Worm (Caenorhabditis elegans) whole organism, mixed stage, embryonic: ENCODE results near the gene irld-39.

Experiments used
- M03D4.4 ChIP-seq: sonication (generic microtip); optimal IDR thresholded peaks from 2 replicates; lab custom pipeline; 2017; ENCODE audit warnings: mild to moderate bottlenecking, missing genetic modification characterization, missing compliant biosample characterization
- bed-3 ChIP-seq: fragments of 200-800 bp; sonication (Bioruptor generic); optimal IDR thresholded peaks from 3 replicates; lab custom pipeline; 2018; ENCODE audit warnings: mild to moderate bottlenecking, missing genetic modification characterization, moderate library complexity, missing compliant biosample characterization
- blmp-1 ChIP-seq: fragments of 150-350 bp; optimal IDR thresholded peaks from 2 replicates; lab custom pipeline; 2014; ENCODE audit warnings: missing biosample characterization, missing genetic modification characterization
- ceh-39 ChIP-seq: fragments of 150-350 bp; optimal IDR thresholded peaks from 2 replicates; lab custom pipeline; 2014; ENCODE audit warnings: missing biosample characterization, missing genetic modification characterization
- ceh-83 ChIP-seq: fragments of 200-800 bp; sonication (Bioruptor generic); optimal IDR thresholded peaks from 2 replicates; lab custom pipeline; 2018; ENCODE audit warnings: mild to moderate bottlenecking, missing genetic modification characterization, missing compliant biosample characterization
- ces-1 ChIP-seq: fragments of 150-350 bp; optimal IDR thresholded peaks from 2 replicates; lab custom pipeline; 2014; ENCODE audit warnings: missing biosample characterization, missing genetic modification reagents, missing genetic modification characterization
- cnd-1 ChIP-seq: fragments of 200-800 bp; sonication (Bioruptor generic); optimal IDR thresholded peaks from 2 replicates; lab custom pipeline; 2018; ENCODE audit warnings: mild to moderate bottlenecking, missing genetic modification characterization, missing compliant biosample characterization
- elt-1 ChIP-seq: sonication (generic microtip); optimal IDR thresholded peaks from 2 replicates; lab custom pipeline; 2017; ENCODE audit warnings: missing genetic modification characterization, mild to moderate bottlenecking, missing compliant biosample characterization, antibody characterized with exemption, moderate library complexity, borderline replicate concordance; ENCODE audit not compliant: insufficient read depth
- elt-3 ChIP-seq: fragments of 150-350 bp; optimal IDR thresholded peaks from 2 replicates; lab custom pipeline; 2014; ENCODE audit warnings: missing biosample characterization, missing genetic modification characterization
- flh-1 ChIP-seq: fragments of 200-800 bp; sonication (Bioruptor generic); optimal IDR thresholded peaks from 2 replicates; lab custom pipeline; 2018; ENCODE audit warnings: mild to moderate bottlenecking, missing genetic modification characterization, moderate library complexity, missing compliant biosample characterization
- ham-2 ChIP-seq: fragments of 200-800 bp; sonication (Bioruptor generic); optimal IDR thresholded peaks from 2 replicates; lab custom pipeline; 2018; ENCODE audit warnings: mild to moderate bottlenecking, missing genetic modification characterization, missing compliant biosample characterization
- hlh-1 ChIP-seq: fragments of 150-350 bp; optimal IDR thresholded peaks from 2 replicates; lab custom pipeline; 2014; ENCODE audit warnings: missing biosample characterization, missing genetic modification reagents, missing genetic modification characterization
- lin-32 ChIP-seq: fragments of 200-800 bp; sonication (Bioruptor generic); optimal IDR thresholded peaks from 2 replicates; lab custom pipeline; 2018; ENCODE audit warnings: mild to moderate bottlenecking, missing genetic modification characterization, missing compliant biosample characterization
- lsy-2 ChIP-seq: fragments of 150-350 bp; optimal IDR thresholded peaks from 2 replicates; lab custom pipeline; 2014; ENCODE audit warnings: missing biosample characterization, missing genetic modification characterization
- mls-2 ChIP-seq: sonication (generic microtip); optimal IDR thresholded peaks from 2 replicates; lab custom pipeline; 2016; ENCODE audit warnings: mild to moderate bottlenecking, missing genetic modification characterization, moderate library complexity, missing compliant biosample characterization
- nhr-2 ChIP-seq: fragments of 150-350 bp; optimal IDR thresholded peaks from 2 replicates; lab custom pipeline; 2014; ENCODE audit warnings: missing biosample characterization, missing genetic modification characterization
- nhr-237 ChIP-seq: fragments of 150-350 bp; optimal IDR thresholded peaks from 2 replicates; lab custom pipeline; 2014; ENCODE audit warnings: missing biosample characterization, missing genetic modification characterization
- nhr-28 ChIP-seq: fragments of 150-350 bp; optimal IDR thresholded peaks from 2 replicates; lab custom pipeline; 2014; ENCODE audit warnings: missing biosample characterization, missing genetic modification characterization
- nhr-76 ChIP-seq: sonication (generic microtip); optimal IDR thresholded peaks from 2 replicates; lab custom pipeline; 2017; ENCODE audit warnings: missing biosample characterization, missing genetic modification characterization
- pha-4 ChIP-seq: fragments of 150-350 bp; optimal IDR thresholded peaks from 2 replicates; lab custom pipeline; 2018; ENCODE audit warnings: missing biosample characterization, missing genetic modification reagents, missing genetic modification characterization
- sem-2 ChIP-seq: fragments of 200-800 bp; sonication (Bioruptor generic); optimal IDR thresholded peaks from 2 replicates; lab custom pipeline; 2018; ENCODE audit warnings: mild to moderate bottlenecking, missing genetic modification characterization, missing compliant biosample characterization
- sptf-1 ChIP-seq: sonication (generic microtip); optimal IDR thresholded peaks from 2 replicates; lab custom pipeline; 2017; ENCODE audit warnings: mild to moderate bottlenecking, missing genetic modification characterization, moderate library complexity, missing compliant biosample characterization
- tbx-8 ChIP-seq: fragments of 200-800 bp; sonication (Bioruptor generic); optimal IDR thresholded peaks from 2 replicates; lab custom pipeline; 2018; ENCODE audit warnings: mild to moderate bottlenecking, missing genetic modification characterization, moderate library complexity, missing compliant biosample characterization
- unc-120 ChIP-seq: sonication (generic microtip); optimal IDR thresholded peaks from 2 replicates; lab custom pipeline; 2017; ENCODE audit warnings: missing genetic modification characterization, missing compliant biosample characterization; ENCODE audit not compliant: poor library complexity, severe bottlenecking
- unc-39 ChIP-seq: fragments of 150-350 bp; optimal IDR thresholded peaks from 2 replicates; lab custom pipeline; 2014; ENCODE audit warnings: missing biosample characterization, missing genetic modification characterization
- zip-8 ChIP-seq: fragments of 150-350 bp; optimal IDR thresholded peaks from 2 replicates; lab custom pipeline; 2014; ENCODE audit warnings: missing biosample characterization, missing genetic modification characterization
- ztf-11 ChIP-seq: fragments of 150-350 bp; optimal IDR thresholded peaks from 2 replicates; lab custom pipeline; 2014; ENCODE audit warnings: missing biosample characterization, missing genetic modification characterization

The irld-39 gene

ce11 chrIV:16199831-16200230 lies 33.1 kb upstream of the irld-39 start:
- TF ChIP-seq lsy-2 (tag; lab: Kevin White, UChicago) (no peak), ces-1 (GFP tag; lab: Kevin White, UChicago) (no peak), lin-32 (no peak), zip-8 (tag; lab: Kevin White, UChicago) (no peak), unc-39 (tag; lab: Kevin White, UChicago) (no peak), M03D4.4 (tag; lab: Kevin White, UChicago) (no peak), sptf-1 (tag; lab: Kevin White, UChicago) (no peak), tbx-8 (no peak)

ce11 chrIV:16202074-16202473 lies 30.9 kb upstream of the irld-39 start, which contains the start of gene H25K10.1:
TSS of gene H25K10.1 (plus strand) at chrIV:16202374.
- TF ChIP-seq nhr-76 (tag; lab: Kevin White, UChicago) (no peak), bed-3 (GFP tag; lab: Kevin White, UChicago) (no peak)
- TF ChIP-seq, all 35 proteins: peak for 0

ce11 chrIV:16203373-16203772 lies 29.6 kb upstream of the irld-39 start:
- TF ChIP-seq zip-8 (tag; lab: Kevin White, UChicago) (peak; percentile 9), pha-4 (tag; lab: Kevin White, UChicago) (no peak)

- no peak for TF ChIP-seq cnd-1 (tag; lab: Kevin White, UChicago)
- TF ChIP-seq sem-2 (GFP tag; lab: Kevin White, UChicago): no peak
- no peak for TF ChIP-seq nhr-2 (tag; lab: Kevin White, UChicago)
- TF ChIP-seq unc-39 (tag; lab: Kevin White, UChicago): no peak
- TF ChIP-seq ceh-83 (GFP tag; lab: Kevin White, UChicago): no peak
- no peak for TF ChIP-seq sptf-1 (tag; lab: Kevin White, UChicago)
- no peak for TF ChIP-seq ces-1 (GFP tag; lab: Kevin White, UChicago)
- TF ChIP-seq mls-2 (tag; lab: Kevin White, UChicago): no peak
Measured at ce11 chrIV:16210913-16211312, 22.0 kb upstream of the irld-39 start, which contains the start of gene H25K10.2. TSS of gene H25K10.2 (minus strand) at chrIV:16211013.

- TF ChIP-seq sptf-1 (tag; lab: Kevin White, UChicago): no peak
- no peak for TF ChIP-seq bed-3 (GFP tag; lab: Kevin White, UChicago)
- no peak for TF ChIP-seq hlh-1 (tag; lab: Kevin White, UChicago)
- no peak for TF ChIP-seq ceh-83 (GFP tag; lab: Kevin White, UChicago)
Measured at ce11 chrIV:16216165-16216564, 16.8 kb upstream of the irld-39 start.

- no peak for TF ChIP-seq sptf-1 (tag; lab: Kevin White, UChicago)
- TF ChIP-seq ham-2 (GFP tag; lab: Kevin White, UChicago): no peak
- no peak for TF ChIP-seq blmp-1 (tag; lab: Kevin White, UChicago)
- TF ChIP-seq nhr-237: no peak
- TF ChIP-seq bed-3 (GFP tag; lab: Kevin White, UChicago): no peak
- no peak for TF ChIP-seq nhr-28 (tag; lab: Kevin White, UChicago)
- TF ChIP-seq elt-1: no peak
Measured at ce11 chrIV:16220688-16221087, 12.3 kb upstream of the irld-39 start.

- no peak for TF ChIP-seq sem-2 (GFP tag; lab: Kevin White, UChicago)
- TF ChIP-seq elt-3 (tag; lab: Kevin White, UChicago): no peak
Measured at ce11 chrIV:16221559-16221958, 11.4 kb upstream of the irld-39 start, which contains the start of gene srv-11. TSS of gene srv-11 (minus strand) at chrIV:16221659.

- TF ChIP-seq sptf-1 (tag; lab: Kevin White, UChicago) (no peak), blmp-1 (tag; lab: Kevin White, UChicago) (no peak), pha-4 (tag; lab: Kevin White, UChicago) (no peak), nhr-28 (tag; lab: Kevin White, UChicago) (no peak), bed-3 (GFP tag; lab: Kevin White, UChicago) (no peak), tbx-8 (no peak), nhr-76 (tag; lab: Kevin White, UChicago) (no peak), nhr-237 (no peak), ceh-39 (tag; lab: Kevin White, UChicago) (no peak), unc-120 (no peak), ztf-11 (tag; lab: Kevin White, UChicago) (no peak), flh-1 (no peak), ham-2 (GFP tag; lab: Kevin White, UChicago) (no peak)
Measured at ce11 chrIV:16225747-16226146, 7.2 kb upstream of the irld-39 start, which contains the start of gene H25K10.4. TSS of gene H25K10.4 (plus strand) at chrIV:16226047.
